Worm (Caenorhabditis elegans): ENCODE data around the gene tag-123.
A peak's percentile ranks its signal among the peaks of the same experiment; 100 is the strongest.

Gene tag-123

DNA sequence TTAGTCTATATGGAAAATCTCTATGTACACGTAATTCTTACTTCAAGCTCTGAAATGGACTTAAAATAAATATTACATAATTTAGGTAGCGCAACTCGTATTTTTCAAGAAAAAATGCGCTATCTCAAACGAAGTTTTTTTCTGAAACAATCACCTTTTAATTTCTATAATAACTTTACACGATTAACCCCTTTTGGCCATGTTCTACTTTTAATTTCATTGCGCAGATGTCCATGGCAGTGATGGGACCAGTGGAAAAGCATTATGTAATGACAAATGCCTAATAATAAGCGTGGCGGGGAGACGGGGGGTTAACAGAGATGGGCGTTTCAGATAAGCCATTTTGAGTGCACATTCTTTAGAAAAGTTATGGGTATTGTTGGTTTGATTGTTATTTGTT lies 30.4 kb downstream of the tag-123 start:
- TF ChIP-seq R02D3.7 (tag; optimal IDR thresholded peaks at IDR 0.05) (no peak), nhr-67 (tag; optimal IDR thresholded peaks at IDR 0.05) (no peak), nhr-11 (tag; optimal IDR thresholded peaks at IDR 0.05) (no peak)

ce11 chrX:8390508-8390907 lies 31.3 kb downstream of the tag-123 start:
- TF ChIP-seq ama-1 (optimal IDR thresholded peaks at IDR 0.05) (no peak), lin-39 (tag; optimal IDR thresholded peaks at IDR 0.05) (peak; percentile 81)

ce11 chrX:8386068-8386851 lies 35.6 kb downstream of the tag-123 start:
- TF ChIP-seq pqm-1 (tag; optimal IDR thresholded peaks at IDR 0.05) (peak; percentile 46), lsy-12 (tag; optimal IDR thresholded peaks at IDR 0.05) (peak; percentile 45), ceh-28 (tag; optimal IDR thresholded peaks at IDR 0.05) (no peak), nfya-1 (tag; optimal IDR thresholded peaks at IDR 0.05; ENCODE audit: insufficient read depth) (peak; percentile 54), elt-2 (tag; optimal IDR thresholded peaks at IDR 0.05) (peak; percentile 16), ceh-9 (tag; optimal IDR thresholded peaks at IDR 0.05) (no peak), nhr-237 (tag; optimal IDR thresholded peaks at IDR 0.05) (no peak), lin-39 (tag; optimal IDR thresholded peaks at IDR 0.05) (peak; percentile 75), pha-4 (tag; optimal IDR thresholded peaks at IDR 0.05) (peak; percentile 60), hmg-11 (tag; optimal IDR thresholded peaks at IDR 0.05) (peak; percentile 71), aly-2 (tag; optimal IDR thresholded peaks at IDR 0.05) (no peak), jun-1 (tag; optimal IDR thresholded peaks at IDR 0.05) (peak; percentile 12), egl-5 (tag; optimal IDR thresholded peaks at IDR 0.05) (peak; percentile 34), tbx-2 (tag; optimal IDR thresholded peaks at IDR 0.05) (peak; percentile 8), sea-2 (GFP tag; optimal IDR thresholded peaks at IDR 0.05) (no peak), nhr-12 (tag; optimal IDR thresholded peaks at IDR 0.05) (no peak)

DNA sequence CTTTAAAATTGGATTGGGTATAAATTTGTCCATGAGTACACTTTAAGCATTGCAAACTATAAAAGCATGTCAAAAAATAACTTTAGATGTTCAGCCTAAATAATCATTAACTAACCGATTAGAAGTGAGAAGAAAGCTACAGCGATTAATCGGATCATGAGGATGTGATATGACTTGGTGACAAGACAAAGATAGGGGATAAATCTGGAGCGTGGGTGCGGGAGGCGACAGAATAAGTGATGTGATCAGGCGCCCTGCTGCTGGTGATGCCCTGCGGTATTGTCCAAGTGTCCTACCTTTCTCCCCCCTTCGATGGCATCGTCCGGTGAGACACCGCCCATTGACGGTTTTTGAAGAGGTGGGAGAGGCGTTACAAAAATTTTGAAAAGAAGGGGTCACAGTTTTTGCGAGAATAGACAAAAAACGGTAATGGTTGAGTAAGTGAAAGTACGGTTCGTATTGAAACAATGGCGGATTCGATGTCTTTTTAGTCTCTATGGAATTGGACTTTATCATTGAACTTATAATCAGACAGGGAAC lies 37.1 kb downstream of the tag-123 start, which contains the start of gene F41D9.2:
TSS of gene F41D9.2 (minus strand) at position 304 of the 540 bp plus-strand sequence.
- TF ChIP-seq unc-39 (tag; optimal IDR thresholded peaks at IDR 0.05) (no peak), ceh-16 (tag; optimal IDR thresholded peaks at IDR 0.05) (no peak), snpc-4 (tag; optimal IDR thresholded peaks at IDR 0.05) (no peak), nhr-25 (tag; optimal IDR thresholded peaks at IDR 0.05) (peak; percentile 24), zag-1 (tag; optimal IDR thresholded peaks at IDR 0.05) (no peak), hmg-11 (tag; optimal IDR thresholded peaks at IDR 0.05) (no peak), R02D3.7 (tag; optimal IDR thresholded peaks at IDR 0.05) (no peak), elt-2 (tag; optimal IDR thresholded peaks at IDR 0.05) (no peak), pha-4 (tag; optimal IDR thresholded peaks at IDR 0.05) (no peak), nhr-23 (tag; optimal IDR thresholded peaks at IDR 0.05) (peak; percentile 7), nfya-1 (tag; optimal IDR thresholded peaks at IDR 0.05; ENCODE audit: insufficient read depth) (no peak), aly-2 (tag; optimal IDR thresholded peaks at IDR 0.05) (no peak), tbx-2 (tag; optimal IDR thresholded peaks at IDR 0.05) (no peak)

ce11 chrX:8381651-8382050 lies 40.2 kb downstream of the tag-123 start:
- no peak for TF ChIP-seq lin-15B (tag; optimal IDR thresholded peaks at IDR 0.05)
- no peak for TF ChIP-seq fkh-10 (GFP tag; optimal IDR thresholded peaks at IDR 0.05)
- TF ChIP-seq lin-39 (tag; optimal IDR thresholded peaks at IDR 0.05): peak; percentile 1
- no peak for TF ChIP-seq zag-1 (tag; optimal IDR thresholded peaks at IDR 0.05)
- TF ChIP-seq lsy-12 (tag; optimal IDR thresholded peaks at IDR 0.05): peak; percentile 42
- peak; percentile 22 for TF ChIP-seq elt-2 (tag; optimal IDR thresholded peaks at IDR 0.05)
- TF ChIP-seq egl-5 (tag; optimal IDR thresholded peaks at IDR 0.05): no peak
- no peak for TF ChIP-seq ceh-9 (tag; optimal IDR thresholded peaks at IDR 0.05)
- TF ChIP-seq nhr-11 (tag; optimal IDR thresholded peaks at IDR 0.05): no peak
- no peak for TF ChIP-seq jun-1 (tag; optimal IDR thresholded peaks at IDR 0.05)
- TF ChIP-seq ZK546.5 (tag; optimal IDR thresholded peaks at IDR 0.05): no peak
- no peak for TF ChIP-seq pqm-1 (tag; optimal IDR thresholded peaks at IDR 0.05)
- no peak for TF ChIP-seq elt-1 (tag; optimal IDR thresholded peaks at IDR 0.05)
- TF ChIP-seq nhr-67 (tag; optimal IDR thresholded peaks at IDR 0.05): no peak
- no peak for TF ChIP-seq nhr-77 (tag; optimal IDR thresholded peaks at IDR 0.05)
- TF ChIP-seq nhr-25 (tag; optimal IDR thresholded peaks at IDR 0.05): no peak
- no peak for TF ChIP-seq fos-1 (tag; optimal IDR thresholded peaks at IDR 0.05)
- no peak for TF ChIP-seq unc-39 (tag; optimal IDR thresholded peaks at IDR 0.05)
- no peak for TF ChIP-seq ama-1 (optimal IDR thresholded peaks at IDR 0.05)
- no peak for TF ChIP-seq nhr-43 (tag; optimal IDR thresholded peaks at IDR 0.05; ENCODE audit: poor library complexity, severe bottlenecking)
- TF ChIP-seq eor-1 (tag; optimal IDR thresholded peaks at IDR 0.05): no peak
- TF ChIP-seq mml-1 (tag; optimal IDR thresholded peaks at IDR 0.05): no peak
- no peak for TF ChIP-seq fkh-2 (tag; optimal IDR thresholded peaks at IDR 0.05)
- no peak for TF ChIP-seq nhr-237 (tag; optimal IDR thresholded peaks at IDR 0.05)
- no peak for TF ChIP-seq aly-2 (tag; optimal IDR thresholded peaks at IDR 0.05)
- TF ChIP-seq ceh-82 (tag; optimal IDR thresholded peaks at IDR 0.05): no peak

Measured in whole organism, L3 larva.